Worm (Caenorhabditis elegans): ENCODE measurements around the gene ZK84.1.

The ZK84.1 gene

DNA sequence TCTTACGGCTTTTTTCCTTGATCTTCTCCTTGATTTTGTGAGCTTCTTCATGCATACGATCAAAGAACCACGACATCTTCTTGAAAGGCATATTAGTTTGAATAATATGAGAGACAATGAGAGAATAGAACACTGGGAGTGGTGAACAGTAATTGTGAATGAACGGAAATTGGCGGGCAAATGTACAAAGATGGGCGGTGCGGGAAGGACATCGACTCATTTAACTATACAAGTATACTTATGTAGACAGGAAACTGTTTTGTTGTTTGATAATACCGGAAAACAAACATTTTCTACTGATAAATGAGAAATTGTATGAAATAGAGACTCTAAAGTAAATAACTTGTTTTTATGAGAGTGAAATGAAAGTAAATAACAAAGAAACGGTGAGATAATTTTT is 24.6 kb downstream of the ZK84.1 start, which contains the start of gene R12C12.5:
R12C12.5 (minus strand) TSS at position 101 of the 400 bp plus-strand sequence.
- TF ChIP-seq hlh-8 (tag; optimal IDR thresholded peaks at IDR 0.05) (no peak), dmd-4 (tag; optimal IDR thresholded peaks at IDR 0.05; ENCODE audit: borderline replicate concordance) (no peak), ceh-2 (tag; optimal IDR thresholded peaks at IDR 0.05) (no peak)

DNA sequence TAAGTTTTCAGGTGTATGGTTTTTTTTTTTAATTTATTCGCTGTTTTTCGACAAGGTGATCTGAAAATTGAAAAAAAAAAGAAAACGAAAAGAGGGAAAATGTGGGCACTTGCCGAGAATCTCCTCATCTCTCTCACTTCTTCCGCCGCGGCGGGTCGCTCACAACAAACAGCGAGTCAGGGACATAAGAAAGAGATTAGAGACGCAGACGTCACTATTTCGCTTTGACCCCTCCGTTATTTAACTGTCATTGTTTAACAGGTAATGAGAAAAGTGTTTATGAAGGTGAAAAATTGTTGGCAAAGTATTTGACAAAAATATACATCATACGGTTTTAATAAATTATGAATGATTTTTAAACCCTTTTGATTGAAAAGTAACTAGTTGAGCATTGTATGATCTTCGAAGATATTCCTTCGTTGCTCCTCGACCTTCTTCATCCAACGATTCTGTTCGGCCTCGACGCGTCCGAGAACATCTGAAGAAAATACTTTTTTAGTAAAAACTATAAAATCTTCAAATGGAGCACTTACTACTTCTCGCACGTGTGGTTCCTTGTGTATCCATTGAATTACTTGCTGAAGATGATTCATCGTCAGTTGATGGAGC is 25.7 kb downstream of the ZK84.1 start:
- peak; percentile 6 for TF ChIP-seq ceh-18 (tag; optimal IDR thresholded peaks at IDR 0.05)
- no peak for TF ChIP-seq sox-2 (GFP tag; IDR thresholded peaks at IDR 0.05)

ce11 chrII:6047639-6048159 is 27.2 kb downstream of the ZK84.1 start, which contains the start of the genes R12C12.6 and ran-5:
Gene R12C12.6, minus strand, starts transcription at chrII:6047867.
Gene ran-5, plus strand, starts transcription at chrII:6048109.
- TF ChIP-seq fax-1 (tag; optimal IDR thresholded peaks at IDR 0.05) (no peak), rnt-1 (tag; optimal IDR thresholded peaks at IDR 0.05) (no peak), tbx-2 (tag; optimal IDR thresholded peaks at IDR 0.05) (peak; percentile 48), lin-11 (tag; optimal IDR thresholded peaks at IDR 0.05) (peak; percentile 35), pqm-1 (tag; optimal IDR thresholded peaks at IDR 0.05) (no peak), ceh-34 (tag; optimal IDR thresholded peaks at IDR 0.05) (peak; percentile 37), ref-2 (tag; optimal IDR thresholded peaks at IDR 0.05) (no peak), tbx-7 (tag; optimal IDR thresholded peaks at IDR 0.05) (no peak), ets-4 (tag; optimal IDR thresholded peaks at IDR 0.05) (no peak), pros-1 (tag; optimal IDR thresholded peaks at IDR 0.05) (no peak), syd-9 (tag; optimal IDR thresholded peaks at IDR 0.05) (no peak), pat-9 (tag; optimal IDR thresholded peaks at IDR 0.05) (no peak), unc-55 (GFP tag; optimal IDR thresholded peaks at IDR 0.05) (no peak), pha-4 (tag; optimal IDR thresholded peaks at IDR 0.05) (no peak), T23F11.4 (GFP tag; optimal IDR thresholded peaks at IDR 0.05) (no peak), ama-1 (optimal IDR thresholded peaks at IDR 0.05) (no peak), ceh-14 (tag; optimal IDR thresholded peaks at IDR 0.05) (no peak), K02D7.2 (tag; optimal IDR thresholded peaks at IDR 0.05) (no peak), lim-6 (tag; optimal IDR thresholded peaks at IDR 0.05) (no peak), ceh-9 (tag; optimal IDR thresholded peaks at IDR 0.05) (no peak), ceh-48 (tag; optimal IDR thresholded peaks at IDR 0.05) (peak; percentile 4), nhr-11 (tag; optimal IDR thresholded peaks at IDR 0.05) (no peak), pax-1 (tag; optimal IDR thresholded peaks at IDR 0.05) (no peak), nhr-232 (tag; optimal IDR thresholded peaks at IDR 0.05) (no peak), zip-5 (tag; optimal IDR thresholded peaks at IDR 0.05) (no peak), fkh-10 (GFP tag; optimal IDR thresholded peaks at IDR 0.05) (no peak), odd-2 (tag; optimal IDR thresholded peaks at IDR 0.05) (peak; percentile 2), ceh-24 (tag; optimal IDR thresholded peaks at IDR 0.05) (no peak), ceh-6 (GFP tag; optimal IDR thresholded peaks at IDR 0.05) (no peak), ceh-45 (GFP tag; IDR thresholded peaks at IDR 0.05) (no peak), mec-3 (tag; optimal IDR thresholded peaks at IDR 0.05; ENCODE audit: borderline replicate concordance) (no peak), unc-86 (tag; optimal IDR thresholded peaks at IDR 0.05) (peak; percentile 45), sox-4 (tag; optimal IDR thresholded peaks at IDR 0.05) (peak; percentile 42), sdc-2 (tag; optimal IDR thresholded peaks at IDR 0.05) (peak; percentile 16), elt-4 (tag; optimal IDR thresholded peaks at IDR 0.05) (no peak), unc-42 (tag; optimal IDR thresholded peaks at IDR 0.05) (no peak), ceh-18 (tag; optimal IDR thresholded peaks at IDR 0.05) (peak; percentile 14), F13H6.1 (tag; optimal IDR thresholded peaks at IDR 0.05) (peak; percentile 21), pha-2 (tag; optimal IDR thresholded peaks at IDR 0.05) (no peak), dmd-4 (tag; optimal IDR thresholded peaks at IDR 0.05; ENCODE audit: borderline replicate concordance) (no peak), K09A11.1 (tag; optimal IDR thresholded peaks at IDR 0.05; ENCODE audit: insufficient read depth) (no peak), ceh-22 (tag; optimal IDR thresholded peaks at IDR 0.05) (no peak), C08G9.2 (tag; optimal IDR thresholded peaks at IDR 0.05) (peak; percentile 31), ceh-30 (tag; optimal IDR thresholded peaks at IDR 0.05) (peak; percentile 75), hlh-8 (tag; optimal IDR thresholded peaks at IDR 0.05) (no peak), ceh-19 (GFP tag; optimal IDR thresholded peaks at IDR 0.05) (no peak)

All from whole organism, late embryonic.